Worm (Caenorhabditis elegans) whole organism, late embryonic: ENCODE results near the gene gpdh-2.

Experiments used
- ceh-31 ChIP-seq: sonication (generic microtip); optimal IDR thresholded peaks from 2 replicates; lab custom pipeline; 2016; ENCODE audit warnings: missing genetic modification characterization, missing compliant biosample characterization
- ceh-45 ChIP-seq: fragments of 200-800 bp; sonication (Bioruptor generic); IDR thresholded peaks from 2 replicates; pipeline ENCODE4 v1.3.6; 2022; ENCODE audit warnings: missing genetic modification reagents, missing genetic modification characterization, missing compliant biosample characterization
- madf-2 ChIP-seq: sonication (generic microtip); optimal IDR thresholded peaks from 2 replicates; lab custom pipeline; 2017; ENCODE audit warnings: missing genetic modification characterization, missing compliant biosample characterization
- nhr-11 ChIP-seq: fragments of 150-350 bp; optimal IDR thresholded peaks from 2 replicates; lab custom pipeline; 2014; ENCODE audit warnings: missing biosample characterization, missing genetic modification characterization
- pha-4 ChIP-seq: fragments of 150-350 bp; optimal IDR thresholded peaks from 2 replicates; lab custom pipeline; 2018; ENCODE audit warnings: missing biosample characterization, missing genetic modification reagents, missing genetic modification characterization
- ttx-3 ChIP-seq: sonication (generic microtip); optimal IDR thresholded peaks from 2 replicates; lab custom pipeline; 2016; ENCODE audit warnings: missing genetic modification reagents, missing genetic modification characterization, missing compliant biosample characterization

ce11 chrIII:9830502-9830901 is 28.5 kb downstream of the gpdh-2 start, which contains the start of gene ZK632.12:
- TF ChIP-seq nhr-11 (tag; lab: Kevin White, UChicago): no peak
- TF ChIP-seq madf-2 (tag; lab: Kevin White, UChicago): no peak
- TF ChIP-seq pha-4 (tag; lab: Kevin White, UChicago): no peak
- no peak for TF ChIP-seq ttx-3 (tag; lab: Kevin White, UChicago)
- no peak for TF ChIP-seq ceh-31
- TF ChIP-seq ceh-45 (GFP tag; lab: Robert Waterston, UW): no peak
